Fruit fly (Drosophila melanogaster) whole organism, embryonic: Measurements from ENCODE around the gene CG42489.

Experiments used
- Atf3 ChIP-seq: fragments of 200-800 bp; sonication (Bioruptor generic); optimal IDR thresholded peaks from 3 replicates; lab custom pipeline; 2016; ENCODE audit warnings: missing biosample characterization, missing genetic modification characterization
- CG10654 ChIP-seq: fragments of 200-800 bp; sonication (Bioruptor generic); optimal IDR thresholded peaks from 2 replicates; lab custom pipeline; 2016; ENCODE audit warnings: missing biosample characterization, missing genetic modification characterization
- CG12104 ChIP-seq: fragments of 200-800 bp; sonication (Bioruptor generic); optimal IDR thresholded peaks from 3 replicates; lab custom pipeline; 2016; ENCODE audit warnings: missing biosample characterization, missing genetic modification characterization
- CG12391 ChIP-seq: fragments of 200-800 bp; sonication (Bioruptor generic); optimal IDR thresholded peaks from 3 replicates; lab custom pipeline; 2018; ENCODE audit warnings: missing biosample characterization, mild to moderate bottlenecking, missing genetic modification characterization, moderate library complexity
- CG15514 ChIP-seq: fragments of 200-800 bp; sonication (Bioruptor generic); optimal IDR thresholded peaks from 3 replicates; lab custom pipeline; 2017; ENCODE audit warnings: missing biosample characterization, missing genetic modification characterization, mild to moderate bottlenecking, moderate library complexity, missing genetic modification reagents
- CG1603 ChIP-seq: fragments of 200-800 bp; sonication (Bioruptor generic); optimal IDR thresholded peaks from 2 replicates; lab custom pipeline; 2019; ENCODE audit warnings: missing biosample characterization, mild to moderate bottlenecking, missing genetic modification characterization, moderate library complexity
- CG1647 ChIP-seq: fragments of 200-800 bp; sonication (Bioruptor generic); optimal IDR thresholded peaks from 3 replicates; lab custom pipeline; 2016; ENCODE audit warnings: missing biosample characterization, missing genetic modification characterization
- CG16813 ChIP-seq: fragments of 200-800 bp; sonication (Bioruptor generic); IDR thresholded peaks from 3 replicates; pipeline ENCODE4 v1.3.6; 2022; ENCODE audit warnings: missing biosample characterization, missing genetic modification characterization; ENCODE audit not compliant: partially characterized antibody
- CG17361 ChIP-seq: fragments of 200-800 bp; sonication (Bioruptor generic); IDR thresholded peaks from 3 replicates; pipeline ENCODE4 v1.3.6; 2022; ENCODE audit warnings: missing biosample characterization, missing genetic modification characterization
- CG18476 ChIP-seq: fragments of 200-800 bp; sonication (Bioruptor generic); optimal IDR thresholded peaks from 2 replicates; lab custom pipeline; 2016; ENCODE audit warnings: missing biosample characterization, mild to moderate bottlenecking, missing genetic modification characterization
- CG2202 ChIP-seq: fragments of 200-800 bp; sonication (Bioruptor generic); optimal IDR thresholded peaks from 2 replicates; lab custom pipeline; 2018; ENCODE audit warnings: missing biosample characterization, mild to moderate bottlenecking, missing genetic modification characterization
- CG3163 ChIP-seq: fragments of 200-800 bp; sonication (Bioruptor generic); optimal IDR thresholded peaks from 3 replicates; lab custom pipeline; 2016; ENCODE audit warnings: missing biosample characterization, missing genetic modification characterization
- CG4617 ChIP-seq: fragments of 200-800 bp; sonication (Bioruptor generic); optimal IDR thresholded peaks from 3 replicates; lab custom pipeline; 2016; ENCODE audit warnings: missing biosample characterization, missing genetic modification characterization, borderline replicate concordance
- CG6765 ChIP-seq: fragments of 200-800 bp; sonication (Bioruptor generic); optimal IDR thresholded peaks from 3 replicates; lab custom pipeline; 2017; ENCODE audit warnings: missing biosample characterization, mild to moderate bottlenecking, missing genetic modification characterization
- CG7786 ChIP-seq: fragments of 200-800 bp; sonication (Bioruptor generic); optimal IDR thresholded peaks from 2 replicates; lab custom pipeline; 2016; ENCODE audit warnings: missing biosample characterization, missing genetic modification characterization
- CG8388 ChIP-seq: fragments of 200-800 bp; sonication (Bioruptor generic); optimal IDR thresholded peaks from 2 replicates; lab custom pipeline; 2019; ENCODE audit warnings: missing biosample characterization, mild to moderate bottlenecking, missing genetic modification characterization, moderate library complexity
- CG9727 ChIP-seq: fragments of 200-800 bp; sonication (Bioruptor generic); optimal IDR thresholded peaks from 3 replicates; lab custom pipeline; 2017; ENCODE audit warnings: missing biosample characterization, mild to moderate bottlenecking, missing genetic modification characterization
- CG9876 ChIP-seq: fragments of 200-800 bp; sonication (Bioruptor generic); optimal IDR thresholded peaks from 2 replicates; lab custom pipeline; 2016; ENCODE audit warnings: missing biosample characterization, missing genetic modification characterization
- D ChIP-seq, 2 experiments: fragments of 200-800 bp in 1 of 2; fragments of >200 bp in 1 of 2; sonication (Bioruptor generic) in 1 of 2; optimal IDR thresholded peaks; 2 replicates in 1 of 2; 3 replicates in 1 of 2; lab custom pipeline; 2017; ENCODE audit warnings: mild to moderate bottlenecking in 1 of 2, missing biosample characterization in 1 of 2, missing genetic modification characterization in 1 of 2, missing genetic modification reagents in 1 of 2
- Dref ChIP-seq: fragments of 200-800 bp; sonication (Bioruptor generic); IDR thresholded peaks from 2 replicates; pipeline ENCODE4 v1.3.6; 2022; ENCODE audit warnings: missing biosample characterization, missing genetic modification characterization
- ERR ChIP-seq: fragments of 200-800 bp; sonication (Bioruptor generic); optimal IDR thresholded peaks from 2 replicates; lab custom pipeline; 2016; ENCODE audit warnings: missing biosample characterization, missing genetic modification characterization
- Ets65A ChIP-seq: fragments of 200-800 bp; sonication (Bioruptor generic); peaks from one replicate; lab custom pipeline; 2016; ENCODE audit warnings: missing biosample characterization, missing genetic modification characterization
- Ets97D ChIP-seq: fragments of 200-800 bp; sonication (Bioruptor generic); optimal IDR thresholded peaks from 3 replicates; lab custom pipeline; 2016; ENCODE audit warnings: missing biosample characterization, missing genetic modification characterization
- Fer2 ChIP-seq: fragments of 200-800 bp; sonication (Bioruptor generic); optimal IDR thresholded peaks from 2 replicates; lab custom pipeline; 2018; ENCODE audit warnings: missing biosample characterization, mild to moderate bottlenecking, missing genetic modification characterization, moderate library complexity
- H15 ChIP-seq: fragments of 200-800 bp; sonication (Bioruptor generic); IDR thresholded peaks from 3 replicates; pipeline ENCODE4 v1.3.6; 2022; ENCODE audit warnings: missing biosample characterization, missing genetic modification characterization
- HLH4C ChIP-seq: fragments of 200-800 bp; sonication (Bioruptor generic); IDR thresholded peaks from 3 replicates; pipeline ENCODE4 v1.3.6; 2022; ENCODE audit warnings: missing biosample characterization, missing genetic modification characterization; ENCODE audit not compliant: partially characterized antibody
- Hr39 ChIP-seq: fragments of >200 bp; optimal IDR thresholded peaks from 2 replicates; lab custom pipeline; 2017
- Kr ChIP-seq: fragments of 200-800 bp; sonication (Bioruptor generic); optimal IDR thresholded peaks from 2 replicates; lab custom pipeline; 2017; ENCODE audit warnings: missing biosample characterization, mild to moderate bottlenecking, missing genetic modification characterization
- MTF-1 ChIP-seq: fragments of 200-800 bp; sonication (Bioruptor generic); optimal IDR thresholded peaks from 2 replicates; lab custom pipeline; 2018; ENCODE audit warnings: missing biosample characterization, mild to moderate bottlenecking, missing genetic modification characterization, borderline replicate concordance
- Myb ChIP-seq: fragments of 200-800 bp; sonication (Bioruptor generic); optimal IDR thresholded peaks from 2 replicates; lab custom pipeline; 2016; ENCODE audit warnings: missing biosample characterization, missing genetic modification characterization
- NC2α ChIP-seq: fragments of 200-800 bp; sonication (Bioruptor generic); optimal IDR thresholded peaks from 2 replicates; lab custom pipeline; 2016; ENCODE audit warnings: missing biosample characterization, missing genetic modification characterization
- NK7.1 ChIP-seq: fragments of 200-800 bp; sonication (Bioruptor generic); optimal IDR thresholded peaks from 3 replicates; lab custom pipeline; 2016; ENCODE audit warnings: missing biosample characterization, missing genetic modification characterization
- Pdp1 ChIP-seq, 2 experiments: fragments of 200-800 bp; sonication (Bioruptor generic); optimal IDR thresholded peaks; 3 replicates each; lab custom pipeline; 2016; ENCODE audit warnings: missing biosample characterization in 2 of 2, missing genetic modification characterization in 2 of 2, mild to moderate bottlenecking in 1 of 2, moderate library complexity in 1 of 2
- Usf ChIP-seq: fragments of 200-800 bp; sonication (Bioruptor generic); optimal IDR thresholded peaks from 2 replicates; lab custom pipeline; 2017; ENCODE audit warnings: missing genotype, missing biosample characterization, missing genetic modification characterization
- aop ChIP-seq: fragments of 200-800 bp; sonication (Bioruptor generic); IDR thresholded peaks from 2 replicates; pipeline ENCODE4 v1.3.6; 2022; ENCODE audit warnings: missing biosample characterization, missing genetic modification characterization
- bigmax ChIP-seq: fragments of 200-800 bp; sonication (Bioruptor generic); optimal IDR thresholded peaks from 2 replicates; lab custom pipeline; 2018; ENCODE audit warnings: missing biosample characterization, mild to moderate bottlenecking, missing genetic modification characterization
- dpn ChIP-seq, 2 experiments: fragments of 200-800 bp; sonication (Bioruptor generic); optimal IDR thresholded peaks; 3 replicates each; lab custom pipeline; 2016; ENCODE audit warnings: missing biosample characterization in 2 of 2, missing genetic modification characterization in 2 of 2
- eyg ChIP-seq: fragments of 200-800 bp; sonication (Bioruptor generic); optimal IDR thresholded peaks from 3 replicates; lab custom pipeline; 2016; ENCODE audit warnings: missing biosample characterization, missing genetic modification characterization
- ftz-f1 ChIP-seq: fragments of 200-800 bp; sonication (Bioruptor generic); optimal IDR thresholded peaks from 2 replicates; lab custom pipeline; 2016; ENCODE audit warnings: missing biosample characterization, missing genetic modification characterization
- ham ChIP-seq: fragments of 200-800 bp; sonication (Bioruptor generic); IDR thresholded peaks from 2 replicates; pipeline ENCODE4 v1.3.6; 2022; ENCODE audit warnings: missing biosample characterization, missing genetic modification characterization
- hkb ChIP-seq, 2 experiments: fragments of 200-800 bp in 1 of 2; fragments of >200 bp in 1 of 2; sonication (Bioruptor generic) in 1 of 2; IDR thresholded peaks in 1 of 2; optimal IDR thresholded peaks in 1 of 2; 2 replicates each; pipeline versions ENCODE4 v1.3.6 to Lab custom; 2017 to 2022; ENCODE audit warnings: missing biosample characterization in 1 of 2, missing genetic modification characterization in 1 of 2
- jumu ChIP-seq: fragments of 200-800 bp; sonication (Bioruptor generic); optimal IDR thresholded peaks from 3 replicates; lab custom pipeline; 2016; ENCODE audit warnings: missing biosample characterization, missing genetic modification characterization
- kay ChIP-seq: fragments of 200-800 bp; sonication (Bioruptor generic); optimal IDR thresholded peaks from 2 replicates; lab custom pipeline; 2016; ENCODE audit warnings: missing biosample characterization, missing genetic modification characterization
- lbe ChIP-seq: fragments of 200-800 bp; sonication (Bioruptor generic); optimal IDR thresholded peaks from 2 replicates; lab custom pipeline; 2016; ENCODE audit warnings: missing biosample characterization, mild to moderate bottlenecking, missing genetic modification characterization
- slbo ChIP-seq: fragments of 200-800 bp; sonication (Bioruptor generic); IDR thresholded peaks from 2 replicates; pipeline ENCODE4 v1.3.6; 2022; ENCODE audit warnings: missing biosample characterization, missing genetic modification characterization
- so ChIP-seq: fragments of 200-800 bp; sonication (Bioruptor generic); IDR thresholded peaks from 3 replicates; pipeline ENCODE4 v1.3.6; 2022; ENCODE audit warnings: missing biosample characterization, missing genetic modification characterization
- sug ChIP-seq: fragments of 200-800 bp; optimal IDR thresholded peaks from 2 replicates; lab custom pipeline; 2019; ENCODE audit warnings: missing biosample characterization, mild to moderate bottlenecking, missing genetic modification characterization, moderate library complexity
- tio ChIP-seq: fragments of 200-800 bp; sonication (Bioruptor generic); optimal IDR thresholded peaks from 2 replicates; lab custom pipeline; 2017; ENCODE audit warnings: missing biosample characterization, missing genetic modification characterization, inconsistent platforms
- tup ChIP-seq: fragments of 200-800 bp; sonication (Bioruptor generic); optimal IDR thresholded peaks from 2 replicates; lab custom pipeline; 2016; ENCODE audit warnings: missing biosample characterization, mild to moderate bottlenecking, missing genetic modification characterization, moderate library complexity
- vfl ChIP-seq: fragments of 200-800 bp; sonication (Bioruptor generic); optimal IDR thresholded peaks from 2 replicates; lab custom pipeline; 2016; ENCODE audit warnings: missing biosample characterization, missing genetic modification characterization

CG42489 gene

DNA sequence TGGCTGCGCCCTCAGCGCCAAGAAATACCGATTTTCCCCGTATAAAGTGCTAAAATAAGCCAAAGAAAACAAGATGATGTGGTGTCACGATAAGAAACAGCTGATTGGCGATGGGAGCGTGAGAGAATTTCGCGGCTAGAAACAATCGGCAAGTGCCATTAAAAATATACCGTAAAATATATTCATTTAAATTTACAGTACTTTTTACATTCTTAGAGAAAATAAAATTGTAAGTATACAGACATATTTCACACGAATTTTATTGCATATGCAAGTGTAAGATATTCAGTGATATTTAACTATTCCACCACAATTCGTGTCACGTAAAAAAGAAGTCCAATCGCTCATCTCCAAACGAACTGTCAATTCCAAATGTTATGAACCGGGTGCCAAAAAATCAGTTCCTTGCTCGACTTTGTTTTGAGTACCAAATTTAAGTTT lies 22.0 kb upstream of the CG42489 start, which contains the start of the genes Unc50, CG11755 and CG8043 (continued):
- TF ChIP-seq CG10654 (GFP tag; lab: Kevin White, UChicago): peak; percentile 73
- peak; percentile 86 for TF ChIP-seq hkb (optimal IDR thresholded peaks at IDR 0.05; lab: Kevin White, UChicago)
- TF ChIP-seq hkb (GFP tag; IDR thresholded peaks at IDR 0.05; lab: Robert Waterston, UW): peak; percentile 72
- TF ChIP-seq lbe (GFP tag; lab: Kevin White, UChicago): peak; percentile 79
- TF ChIP-seq sug (tag; lab: Kevin White, UChicago): peak; percentile 88
- TF ChIP-seq jumu (GFP tag; lab: Kevin White, UChicago): peak; percentile 70
- peak; percentile 49 for TF ChIP-seq Myb (GFP tag; lab: Kevin White, UChicago)
- TF ChIP-seq Atf3: peak; percentile 23
- TF ChIP-seq CG1647 (GFP tag; lab: Kevin White, UChicago): peak; percentile 67
- peak; percentile 59 for TF ChIP-seq Usf (GFP tag; lab: Kevin White, UChicago)
- TF ChIP-seq CG2202 (tag; lab: Kevin White, UChicago): peak; percentile 32
- TF ChIP-seq CG12391 (tag; lab: Kevin White, UChicago): peak; percentile 87
- TF ChIP-seq kay (GFP tag; lab: Kevin White, UChicago): peak; percentile 59
- TF ChIP-seq vfl (GFP tag; lab: Kevin White, UChicago): peak; percentile 78
- peak; percentile 54 for TF ChIP-seq CG18476 (GFP tag; lab: Kevin White, UChicago)
- no peak for TF ChIP-seq bigmax
- peak; percentile 78 to 86 for TF ChIP-seq Pdp1 (GFP tag; optimal IDR thresholded peaks at IDR 0.05; lab: Kevin White, UChicago)
- TF ChIP-seq CG15514: peak; percentile 96
- TF ChIP-seq ham (GFP tag; lab: Robert Waterston, UW): no peak
- TF ChIP-seq Hr39 (lab: Kevin White, UChicago): no peak
- TF ChIP-seq NC2α (GFP tag; lab: Kevin White, UChicago): no peak
- peak; percentile 99 for TF ChIP-seq CG16813 (GFP tag; lab: Robert Waterston, UW)
- no peak for TF ChIP-seq tio
- peak; percentile 15 for TF ChIP-seq ERR (GFP tag; lab: Kevin White, UChicago)
- TF ChIP-seq Dref (GFP tag; lab: Robert Waterston, UW): peak; percentile 36; the same call in 1 of the 2 replicates
- TF ChIP-seq CG3163 (GFP tag; lab: Kevin White, UChicago): peak; percentile 9
- peak; percentile 94 for TF ChIP-seq HLH4C (GFP tag; lab: Robert Waterston, UW)
- peak; percentile 78 for TF ChIP-seq CG1603
- TF ChIP-seq Ets65A: peak; percentile 93
- peak; percentile 64 for TF ChIP-seq CG12104 (GFP tag; lab: Kevin White, UChicago)
- peak; percentile 23 for TF ChIP-seq eyg (GFP tag; lab: Kevin White, UChicago)
- peak; percentile 50 for TF ChIP-seq CG9876 (GFP tag; lab: Kevin White, UChicago)
- TF ChIP-seq slbo (GFP tag; lab: Robert Waterston, UW): peak; percentile 83
- peak; percentile 69; the same call in 2 of the 3 replicates for TF ChIP-seq H15 (GFP tag; lab: Robert Waterston, UW)
- TF ChIP-seq CG4617: peak; percentile 68
- TF ChIP-seq Fer2 (tag; lab: Kevin White, UChicago): peak; percentile 63
- no peak for TF ChIP-seq D (optimal IDR thresholded peaks at IDR 0.05; lab: Kevin White, UChicago)
- peak; percentile 42 for TF ChIP-seq D (GFP tag; optimal IDR thresholded peaks at IDR 0.05; lab: Kevin White, UChicago)
- peak; percentile 74 for TF ChIP-seq Ets97D
- peak; percentile 78 to 84 for TF ChIP-seq dpn (GFP tag; optimal IDR thresholded peaks at IDR 0.05; lab: Kevin White, UChicago)
- peak; percentile 86 for TF ChIP-seq CG8388 (GFP tag; lab: Kevin White, UChicago)
- peak; percentile 11 for TF ChIP-seq CG6765
- TF ChIP-seq aop: no peak
- no peak for TF ChIP-seq Kr
- no peak for TF ChIP-seq ftz-f1 (GFP tag; lab: Kevin White, UChicago)
- peak; percentile 55; the same call in 1 of the 3 replicates for TF ChIP-seq so (GFP tag; lab: Robert Waterston, UW)
- TF ChIP-seq CG17361 (GFP tag; lab: Robert Waterston, UW): peak; percentile 88
- TF ChIP-seq CG7786 (GFP tag; lab: Kevin White, UChicago): peak; percentile 60
- no peak for TF ChIP-seq MTF-1 (GFP tag; lab: Kevin White, UChicago)
- peak; percentile 25 for TF ChIP-seq NK7.1
- peak; percentile 82 for TF ChIP-seq CG9727 (GFP tag; lab: Kevin White, UChicago)
- TF ChIP-seq tup: peak; percentile 7
